Worm (Caenorhabditis elegans) whole organism, young adult: ENCODE data around the gene C56C10.9.
A peak's percentile ranks its signal among the peaks of the same experiment; 100 is the strongest.

ENCODE experiments used
- F22D6.2 ChIP-seq: sonication (generic microtip); optimal IDR thresholded peaks from 2 replicates; lab custom pipeline; 2016; ENCODE audit warnings: mild to moderate bottlenecking, missing genetic modification characterization, missing compliant biosample characterization
- F57A8.1 ChIP-seq: fragments of 200-800 bp; sonication (Bioruptor generic); optimal IDR thresholded peaks from 2 replicates; lab custom pipeline; 2018; ENCODE audit warnings: mild to moderate bottlenecking, missing genetic modification characterization, moderate library complexity, missing compliant biosample characterization
- T07F8.4 ChIP-seq: sonication (generic microtip); optimal IDR thresholded peaks from 2 replicates; lab custom pipeline; 2016; ENCODE audit warnings: mild to moderate bottlenecking, missing genetic modification characterization, moderate library complexity, missing compliant biosample characterization
- Y56A3A.18 ChIP-seq: fragments of 200-800 bp; sonication (Bioruptor generic); IDR thresholded peaks from 2 replicates; pipeline ENCODE4 v1.3.6; 2022; ENCODE audit warnings: missing genetic modification reagents, missing genetic modification characterization, missing compliant biosample characterization
- atf-7 ChIP-seq: sonication (generic microtip); optimal IDR thresholded peaks from 2 replicates; lab custom pipeline; 2017; ENCODE audit warnings: mild to moderate bottlenecking, missing genetic modification characterization, missing compliant biosample characterization
- bed-1 ChIP-seq: fragments of 200-800 bp; sonication (Bioruptor generic); IDR thresholded peaks from 2 replicates; pipeline ENCODE4 v1.3.6; 2022; ENCODE audit warnings: missing genetic modification reagents, missing genetic modification characterization, missing compliant biosample characterization
- ceh-27 ChIP-seq: fragments of 200-800 bp; sonication (Bioruptor generic); optimal IDR thresholded peaks from 2 replicates; lab custom pipeline; 2018; ENCODE audit warnings: mild to moderate bottlenecking, missing genetic modification characterization, moderate library complexity, missing compliant biosample characterization
- ceh-40 ChIP-seq: fragments of 200-800 bp; sonication (Bioruptor generic); IDR thresholded peaks from 2 replicates; pipeline ENCODE4 v1.3.6; 2022; ENCODE audit warnings: missing genetic modification characterization, missing compliant biosample characterization
- die-1 ChIP-seq: sonication (generic microtip); optimal IDR thresholded peaks from 2 replicates; lab custom pipeline; 2016; ENCODE audit warnings: missing genotype, mild to moderate bottlenecking, missing genetic modification characterization, missing compliant biosample characterization
- dox-1 ChIP-seq: fragments of 200-800 bp; sonication (Bioruptor generic); IDR thresholded peaks from 2 replicates; pipeline ENCODE4 v1.3.6; 2022; ENCODE audit warnings: missing genetic modification reagents, missing genetic modification characterization, missing compliant biosample characterization
- dpl-1 ChIP-seq: fragments of 150-350 bp; optimal IDR thresholded peaks from 2 replicates; lab custom pipeline; 2014; ENCODE audit warnings: missing biosample characterization, missing genetic modification reagents, missing genetic modification characterization
- egrh-3 ChIP-seq: fragments of 200-800 bp; sonication (Bioruptor generic); IDR thresholded peaks from 2 replicates; pipeline ENCODE4 v1.3.6; 2022; ENCODE audit warnings: missing genetic modification reagents, missing genetic modification characterization, missing compliant biosample characterization
- ets-4 ChIP-seq: fragments of 200-800 bp; sonication (Bioruptor generic); optimal IDR thresholded peaks from 2 replicates; lab custom pipeline; 2018; ENCODE audit warnings: mild to moderate bottlenecking, missing genetic modification characterization, missing compliant biosample characterization
- fkh-3 ChIP-seq: sonication (generic microtip); optimal IDR thresholded peaks from 2 replicates; lab custom pipeline; 2016; ENCODE audit warnings: mild to moderate bottlenecking, missing genetic modification characterization, missing compliant biosample characterization
- hmg-1.2 ChIP-seq: fragments of 200-800 bp; sonication (Bioruptor generic); IDR thresholded peaks from 2 replicates; pipeline ENCODE4 v1.3.6; 2022; ENCODE audit warnings: missing genetic modification reagents, missing genetic modification characterization, missing compliant biosample characterization
- let-607 ChIP-seq, 2 experiments: fragments of 200-800 bp in 1 of 2; sonication (Bioruptor generic) in 1 of 2; sonication (generic microtip) in 1 of 2; optimal IDR thresholded peaks; 2 replicates each; lab custom pipeline; 2016 to 2018; ENCODE audit warnings: mild to moderate bottlenecking in 2 of 2, missing compliant biosample characterization in 2 of 2, missing genetic modification characterization in 2 of 2, moderate library complexity in 2 of 2, missing genotype in 1 of 2
- mel-28 ChIP-seq: sonication (generic microtip); optimal IDR thresholded peaks from 2 replicates; lab custom pipeline; 2016; ENCODE audit warnings: borderline replicate concordance, mild to moderate bottlenecking, missing genetic modification characterization, missing compliant biosample characterization
- nfya-1 ChIP-seq: sonication (generic microtip); optimal IDR thresholded peaks from 2 replicates; lab custom pipeline; 2017; ENCODE audit warnings: antibody characterized with exemption, missing compliant biosample characterization, missing genetic modification characterization, borderline replicate concordance; ENCODE audit not compliant: insufficient read depth
- nfyb-1 ChIP-seq: fragments of 200-800 bp; sonication (Bioruptor generic); IDR thresholded peaks from 2 replicates; pipeline ENCODE4 v1.3.6; 2022; ENCODE audit warnings: missing genetic modification reagents, missing genetic modification characterization, missing compliant biosample characterization
- nhr-120 ChIP-seq: fragments of 200-800 bp; sonication (Bioruptor generic); IDR thresholded peaks from 2 replicates; pipeline ENCODE4 v1.3.6; 2022; ENCODE audit warnings: missing genetic modification characterization, missing compliant biosample characterization
- nhr-179 ChIP-seq: sonication (generic microtip); optimal IDR thresholded peaks from 2 replicates; lab custom pipeline; 2016; ENCODE audit warnings: mild to moderate bottlenecking, missing genetic modification characterization, missing compliant biosample characterization
- nhr-80 ChIP-seq: sonication (generic microtip); optimal IDR thresholded peaks from 2 replicates; lab custom pipeline; 2016; ENCODE audit warnings: missing genetic modification characterization, missing compliant biosample characterization
- nhr-90 ChIP-seq: sonication (generic microtip); optimal IDR thresholded peaks from 2 replicates; lab custom pipeline; 2016; ENCODE audit warnings: missing genotype, mild to moderate bottlenecking, missing genetic modification characterization, missing compliant biosample characterization
- rec-8 ChIP-seq, 2 experiments: sonication (generic microtip); optimal IDR thresholded peaks; 2 replicates each; lab custom pipeline; 2016; ENCODE audit warnings: mild to moderate bottlenecking in 2 of 2, missing genetic modification characterization in 2 of 2, missing genetic modification reagents in 2 of 2, missing genotype in 2 of 2, missing biosample characterization in 1 of 2, missing compliant biosample characterization in 1 of 2, moderate library complexity in 1 of 2
- rpc-1 ChIP-seq, 2 experiments: fragments of 150-350 bp in 1 of 2; sonication (generic microtip) in 1 of 2; optimal IDR thresholded peaks; 2 replicates each; lab custom pipeline; 2014 to 2018; ENCODE audit warnings: missing biosample characterization in 1 of 2, missing genetic modification characterization in 1 of 2, missing genetic modification reagents in 1 of 2, missing genotype in 1 of 2
- snpc-3.4 ChIP-seq: sonication (generic microtip); optimal IDR thresholded peaks from 2 replicates; lab custom pipeline; 2017; ENCODE audit warnings: missing genetic modification characterization, mild to moderate bottlenecking, missing compliant biosample characterization, antibody characterized with exemption, moderate library complexity, missing genotype, missing genetic modification reagents
- sptf-2 ChIP-seq: fragments of 200-800 bp; sonication (Bioruptor generic); optimal IDR thresholded peaks from 2 replicates; lab custom pipeline; 2018; ENCODE audit warnings: mild to moderate bottlenecking, missing genetic modification characterization, missing compliant biosample characterization
- tlf-1 ChIP-seq: fragments of 200-800 bp; sonication (Bioruptor generic); optimal IDR thresholded peaks from 2 replicates; lab custom pipeline; 2018; ENCODE audit warnings: mild to moderate bottlenecking, missing genetic modification characterization, missing compliant biosample characterization
- zfh-2 ChIP-seq: fragments of 200-800 bp; sonication (Bioruptor generic); conservative IDR thresholded peaks from 2 replicates; pipeline ENCODE4 v1.3.6; 2022; ENCODE audit warnings: missing genetic modification reagents, missing genetic modification characterization, missing compliant biosample characterization
- ztf-25 ChIP-seq: fragments of 200-800 bp; sonication (Bioruptor generic); IDR thresholded peaks from 2 replicates; pipeline ENCODE4 v1.3.6; 2022; ENCODE audit warnings: missing genetic modification reagents, missing genetic modification characterization, missing compliant biosample characterization
- ztf-28 ChIP-seq: fragments of 200-800 bp; sonication (Bioruptor generic); IDR thresholded peaks from 2 replicates; pipeline ENCODE4 v1.3.6; 2022; ENCODE audit warnings: missing genetic modification reagents, missing genetic modification characterization, missing compliant biosample characterization

The C56C10.9 gene

DNA sequence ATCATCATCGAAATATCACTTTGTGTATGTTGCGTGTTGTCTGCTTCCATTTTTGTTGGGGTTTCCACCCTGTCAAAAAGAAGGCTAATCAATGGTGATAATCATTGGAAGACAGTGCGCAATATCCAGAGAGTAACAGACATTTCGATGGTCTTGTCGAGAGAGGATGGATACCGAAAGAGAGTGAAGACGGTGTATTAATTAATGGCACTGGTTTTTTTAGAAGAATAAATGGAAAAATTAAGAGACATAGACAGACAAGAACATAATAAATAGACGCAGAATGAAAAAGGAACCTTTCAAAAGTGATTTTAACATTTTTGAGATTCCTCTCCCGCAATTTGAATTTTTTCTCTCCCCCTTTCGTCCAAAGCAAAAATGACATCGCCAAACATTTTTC, 26.9 kb upstream of the C56C10.9 start:
- TF ChIP-seq nfya-1 = no peak
- TF ChIP-seq zfh-2 (GFP tag; lab: Robert Waterston, UW) = no peak
- no peak for TF ChIP-seq nhr-179 (tag; lab: Kevin White, UChicago)
- TF ChIP-seq hmg-1.2 (GFP tag; lab: Robert Waterston, UW) = peak; percentile 60; the same call in 1 of the 2 replicates
- no peak for TF ChIP-seq nhr-90 (tag; lab: Kevin White, UChicago)
- no peak for TF ChIP-seq Y56A3A.18 (GFP tag; lab: Robert Waterston, UW)

- TF ChIP-seq dpl-1 (GFP tag; lab: Kevin White, UChicago) (no peak), bed-1 (GFP tag; lab: Robert Waterston, UW) (no peak), mel-28 (tag; lab: Kevin White, UChicago) (no peak), let-607 (tag; optimal IDR thresholded peaks at IDR 0.05; lab: Kevin White, UChicago) (no peak), ztf-25 (no peak), nhr-120 (no peak), F57A8.1 (GFP tag; lab: Kevin White, UChicago) (no peak), rec-8 (tag; optimal IDR thresholded peaks at IDR 0.05; lab: Kevin White, UChicago) (no peak), nfyb-1 (GFP tag; lab: Robert Waterston, UW) (no peak), T07F8.4 (tag; lab: Kevin White, UChicago) (no peak), ceh-27 (GFP tag; lab: Kevin White, UChicago) (no peak), tlf-1 (GFP tag; lab: Kevin White, UChicago) (no peak), ceh-40 (GFP tag; lab: Robert Waterston, UW) (no peak), sptf-2 (GFP tag; lab: Kevin White, UChicago) (no peak), egrh-3 (no peak), fkh-3 (tag; lab: Kevin White, UChicago) (no peak), snpc-3.4 (tag; lab: Kevin White, UChicago) (no peak), F22D6.2 (tag; lab: Kevin White, UChicago) (no peak)
Observed at ce11 chrII:6616770-6617169, 24.6 kb upstream of the C56C10.9 start, which contains the start of gene klf-3. Gene klf-3, plus strand, starts transcription at chrII:6616878.

- TF ChIP-seq nhr-80 (tag; lab: Kevin White, UChicago) (peak; percentile 56), atf-7 (no peak)
- TF ChIP-seq, all 124 proteins: peak for 1
Observed at ce11 chrII:6616135-6616534, 24.0 kb upstream of the C56C10.9 start.

ce11 chrII:6615232-6616029, 23.3 kb upstream of the C56C10.9 start:
- TF ChIP-seq dox-1 (peak; percentile 59), die-1 (tag; lab: Kevin White, UChicago) (no peak), rpc-1 (optimal IDR thresholded peaks at IDR 0.05; lab: Kevin White, UChicago) (no peak), rpc-1 (tag; optimal IDR thresholded peaks at IDR 0.05; lab: Kevin White, UChicago) (no peak), atf-7 (peak; percentile 38), ztf-28 (GFP tag; lab: Robert Waterston, UW) (no peak), nhr-80 (tag; lab: Kevin White, UChicago) (peak; percentile 94), ets-4 (GFP tag; lab: Kevin White, UChicago) (peak; percentile 34)
